Fruit fly (Drosophila melanogaster) whole organism, embryonic: ENCODE data around the gene Efr.

Experiments used
- Atf6 ChIP-seq: fragments of 200-800 bp; sonication (Bioruptor generic); IDR thresholded peaks from 2 replicates; pipeline ENCODE4 v1.3.6; 2022; ENCODE audit warnings: missing biosample characterization, missing genetic modification characterization
- BtbVII ChIP-seq: fragments of 200-800 bp; sonication (Bioruptor generic); optimal IDR thresholded peaks from 3 replicates; lab custom pipeline; 2017; ENCODE audit warnings: missing biosample characterization, mild to moderate bottlenecking, missing genetic modification characterization
- C15 ChIP-seq: fragments of 200-800 bp; sonication (Bioruptor generic); IDR thresholded peaks from 3 replicates; pipeline ENCODE4 v1.3.6; 2022; ENCODE audit warnings: missing biosample characterization, missing genetic modification characterization
- CG11560 ChIP-seq: fragments of 200-800 bp; sonication (Bioruptor generic); IDR thresholded peaks from 3 replicates; pipeline ENCODE4 v1.3.6; 2022; ENCODE audit warnings: missing biosample characterization, missing genetic modification characterization
- CG12744 ChIP-seq: fragments of 200-800 bp; sonication (Bioruptor generic); optimal IDR thresholded peaks from 2 replicates; lab custom pipeline; 2016; ENCODE audit warnings: missing biosample characterization, missing genetic modification characterization
- CG13123 ChIP-seq: fragments of 200-800 bp; sonication (Bioruptor generic); optimal IDR thresholded peaks from 2 replicates; lab custom pipeline; 2016; ENCODE audit warnings: missing biosample characterization, missing genetic modification characterization
- CG13624 ChIP-seq: fragments of 200-800 bp; sonication (Bioruptor generic); optimal IDR thresholded peaks from 2 replicates; lab custom pipeline; 2016; ENCODE audit warnings: missing biosample characterization, missing genetic modification characterization
- CG13775 ChIP-seq: fragments of 200-800 bp; sonication (Bioruptor generic); optimal IDR thresholded peaks from 3 replicates; lab custom pipeline; 2017; ENCODE audit warnings: missing biosample characterization, mild to moderate bottlenecking, missing genetic modification characterization
- CG14667 ChIP-seq: fragments of 200-800 bp; sonication (Bioruptor generic); IDR thresholded peaks from 2 replicates; pipeline ENCODE4 v1.3.6; 2022; ENCODE audit warnings: missing biosample characterization, missing genetic modification characterization
- CG16779 ChIP-seq: fragments of 200-800 bp; sonication (Bioruptor generic); IDR thresholded peaks from 2 replicates; pipeline ENCODE4 v1.3.6; 2022; ENCODE audit warnings: missing biosample characterization, missing genetic modification characterization
- CG18262 ChIP-seq: fragments of 200-800 bp; optimal IDR thresholded peaks from 3 replicates; lab custom pipeline; 2019; ENCODE audit warnings: missing biosample characterization, mild to moderate bottlenecking, missing genetic modification characterization, moderate library complexity
- CG30403 ChIP-seq: fragments of 200-800 bp; sonication (Bioruptor generic); optimal IDR thresholded peaks from 3 replicates; lab custom pipeline; 2016; ENCODE audit warnings: missing biosample characterization, missing genetic modification characterization
- CG34376 ChIP-seq: fragments of 200-800 bp; sonication (Bioruptor generic); optimal IDR thresholded peaks from 2 replicates; lab custom pipeline; 2018; ENCODE audit warnings: missing biosample characterization, mild to moderate bottlenecking, missing genetic modification characterization
- CG3847 ChIP-seq: fragments of 200-800 bp; sonication (Bioruptor generic); IDR thresholded peaks from 2 replicates; pipeline ENCODE4 v1.3.6; 2022; ENCODE audit warnings: missing biosample characterization, missing genetic modification characterization
- CG6854 ChIP-seq: fragments of 200-800 bp; sonication (Bioruptor generic); optimal IDR thresholded peaks from 3 replicates; lab custom pipeline; 2017; ENCODE audit warnings: missing biosample characterization, mild to moderate bottlenecking, missing genetic modification characterization
- CG8089 ChIP-seq: fragments of 200-800 bp; sonication (Bioruptor generic); optimal IDR thresholded peaks from 3 replicates; lab custom pipeline; 2016; ENCODE audit warnings: missing biosample characterization, missing genetic modification characterization
- CG8924 ChIP-seq: fragments of 200-800 bp; optimal IDR thresholded peaks from 3 replicates; lab custom pipeline; 2019; ENCODE audit warnings: missing biosample characterization, mild to moderate bottlenecking, missing genetic modification characterization, moderate library complexity
- CG8944 ChIP-seq: fragments of 200-800 bp; sonication (Bioruptor generic); optimal IDR thresholded peaks from 3 replicates; lab custom pipeline; 2016; ENCODE audit warnings: missing biosample characterization, missing genetic modification characterization
- D ChIP-seq, 2 experiments: fragments of 200-800 bp in 1 of 2; fragments of >200 bp in 1 of 2; sonication (Bioruptor generic) in 1 of 2; optimal IDR thresholded peaks; 2 replicates in 1 of 2; 3 replicates in 1 of 2; lab custom pipeline; 2017; ENCODE audit warnings: mild to moderate bottlenecking in 1 of 2, missing biosample characterization in 1 of 2, missing genetic modification characterization in 1 of 2, missing genetic modification reagents in 1 of 2
- Dref ChIP-seq: fragments of 200-800 bp; sonication (Bioruptor generic); IDR thresholded peaks from 2 replicates; pipeline ENCODE4 v1.3.6; 2022; ENCODE audit warnings: missing biosample characterization, missing genetic modification characterization
- E2f2 ChIP-seq: fragments of 200-800 bp; sonication (Bioruptor generic); IDR thresholded peaks from 2 replicates; pipeline ENCODE4 v1.3.6; 2022; ENCODE audit warnings: missing biosample characterization, missing genetic modification characterization
- Eip74EF ChIP-seq, 2 experiments: fragments of 200-800 bp in 1 of 2; fragments of >200 bp in 1 of 2; sonication (Bioruptor generic) in 1 of 2; optimal IDR thresholded peaks; 2 replicates each; lab custom pipeline; 2017 to 2019; ENCODE audit warnings: missing biosample characterization in 2 of 2, missing genetic modification characterization in 2 of 2, mild to moderate bottlenecking in 1 of 2, moderate library complexity in 1 of 2
- Fer2 ChIP-seq: fragments of 200-800 bp; sonication (Bioruptor generic); optimal IDR thresholded peaks from 2 replicates; lab custom pipeline; 2018; ENCODE audit warnings: missing biosample characterization, mild to moderate bottlenecking, missing genetic modification characterization, moderate library complexity
- H2.0 ChIP-seq: fragments of 200-800 bp; sonication (Bioruptor generic); IDR thresholded peaks from 2 replicates; pipeline ENCODE4 v1.3.6; 2022; ENCODE audit warnings: missing biosample characterization, missing genetic modification characterization
- HLH4C ChIP-seq: fragments of 200-800 bp; sonication (Bioruptor generic); IDR thresholded peaks from 3 replicates; pipeline ENCODE4 v1.3.6; 2022; ENCODE audit warnings: missing biosample characterization, missing genetic modification characterization; ENCODE audit not compliant: partially characterized antibody
- Hand ChIP-seq: fragments of 200-800 bp; sonication (Bioruptor generic); optimal IDR thresholded peaks from 2 replicates; lab custom pipeline; 2017; ENCODE audit warnings: mild to moderate bottlenecking, missing biosample characterization, missing genetic modification reagents, missing genetic modification characterization
- Hr39 ChIP-seq: fragments of >200 bp; optimal IDR thresholded peaks from 2 replicates; lab custom pipeline; 2017
- MTF-1 ChIP-seq: fragments of 200-800 bp; sonication (Bioruptor generic); optimal IDR thresholded peaks from 2 replicates; lab custom pipeline; 2018; ENCODE audit warnings: missing biosample characterization, mild to moderate bottlenecking, missing genetic modification characterization, borderline replicate concordance
- Neu2 ChIP-seq: fragments of 200-800 bp; sonication (Bioruptor generic); optimal IDR thresholded peaks from 3 replicates; lab custom pipeline; 2016; ENCODE audit warnings: missing biosample characterization, missing genetic modification characterization, borderline replicate concordance
- Nf-YA ChIP-seq: fragments of 200-800 bp; sonication (Bioruptor generic); IDR thresholded peaks from 2 replicates; pipeline ENCODE4 v1.3.6; 2022; ENCODE audit warnings: missing biosample characterization, missing genetic modification characterization
- Rfx ChIP-seq: fragments of 200-800 bp; sonication (Bioruptor generic); IDR thresholded peaks from 2 replicates; pipeline ENCODE4 v1.3.6; 2022; ENCODE audit warnings: missing biosample characterization, missing genetic modification characterization
- Stat92E ChIP-seq, 3 experiments: fragments of >200 bp in 2 of 3; fragments of 200-800 bp in 1 of 3; sonication (Bioruptor generic) in 1 of 3; optimal IDR thresholded peaks; 2 replicates each; lab custom pipeline; 2017 to 2019; ENCODE audit warnings: missing biosample characterization in 3 of 3, missing genetic modification characterization in 3 of 3, mild to moderate bottlenecking in 1 of 3, moderate library complexity in 1 of 3
- ato ChIP-seq: fragments of 200-800 bp; sonication (Bioruptor generic); IDR thresholded peaks from 2 replicates; pipeline ENCODE4 v1.3.6; 2022; ENCODE audit warnings: missing biosample characterization, missing genetic modification characterization; ENCODE audit not compliant: partially characterized antibody
- crc ChIP-seq: fragments of 200-800 bp; sonication (Bioruptor generic); optimal IDR thresholded peaks from 2 replicates; lab custom pipeline; 2016; ENCODE audit warnings: missing biosample characterization, missing genetic modification characterization
- croc ChIP-seq: fragments of 200-800 bp; sonication (Bioruptor generic); conservative IDR thresholded peaks from 3 replicates; pipeline ENCODE4 v1.3.6; 2022; ENCODE audit warnings: missing biosample characterization, missing genetic modification characterization
- dpn ChIP-seq, 2 experiments: fragments of 200-800 bp; sonication (Bioruptor generic); optimal IDR thresholded peaks; 3 replicates each; lab custom pipeline; 2016; ENCODE audit warnings: missing biosample characterization in 2 of 2, missing genetic modification characterization in 2 of 2
- gsb ChIP-seq: fragments of 200-800 bp; sonication (Bioruptor generic); IDR thresholded peaks from 2 replicates; pipeline ENCODE4 v1.3.6; 2022; ENCODE audit warnings: missing biosample characterization, missing genetic modification characterization
- gt ChIP-seq: fragments of 200-800 bp; sonication (Bioruptor generic); IDR thresholded peaks from 2 replicates; pipeline ENCODE4 v1.3.6; 2022; ENCODE audit warnings: missing biosample characterization, missing genetic modification characterization
- klu ChIP-seq: fragments of 200-800 bp; sonication (Bioruptor generic); IDR thresholded peaks from 2 replicates; pipeline ENCODE4 v1.3.6; 2022; ENCODE audit warnings: missing biosample characterization, missing genetic modification characterization
- lab ChIP-seq: fragments of 200-800 bp; sonication (Bioruptor generic); optimal IDR thresholded peaks from 3 replicates; lab custom pipeline; 2017; ENCODE audit warnings: missing biosample characterization, missing genetic modification characterization, mild to moderate bottlenecking, moderate library complexity, missing genetic modification reagents
- luna ChIP-seq: fragments of 200-800 bp; sonication (Bioruptor generic); optimal IDR thresholded peaks from 2 replicates; lab custom pipeline; 2016; ENCODE audit warnings: missing biosample characterization, missing genetic modification characterization
- mld ChIP-seq: fragments of 200-800 bp; sonication (Bioruptor generic); IDR thresholded peaks from 3 replicates; pipeline ENCODE4 v1.3.6; 2022; ENCODE audit warnings: missing biosample characterization, missing genetic modification characterization; ENCODE audit not compliant: partially characterized antibody
- schlank ChIP-seq: fragments of 200-800 bp; sonication (Bioruptor generic); optimal IDR thresholded peaks from 2 replicates; lab custom pipeline; 2018; ENCODE audit warnings: missing biosample characterization, mild to moderate bottlenecking, missing genetic modification characterization
- sd ChIP-seq: fragments of 200-800 bp; sonication (Bioruptor generic); optimal IDR thresholded peaks from 3 replicates; lab custom pipeline; 2018; ENCODE audit warnings: missing biosample characterization, mild to moderate bottlenecking, missing genetic modification characterization, moderate library complexity
- ssp ChIP-seq: fragments of 200-800 bp; sonication (Bioruptor generic); IDR thresholded peaks from 2 replicates; pipeline ENCODE4 v1.3.6; 2022; ENCODE audit warnings: missing biosample characterization, missing genetic modification characterization
- stc ChIP-seq: fragments of 200-800 bp; sonication (Bioruptor generic); IDR thresholded peaks from 2 replicates; pipeline ENCODE4 v1.3.6; 2022; ENCODE audit warnings: missing biosample characterization, missing genetic modification characterization
- toy ChIP-seq: fragments of 200-800 bp; sonication (Bioruptor generic); IDR thresholded peaks from 2 replicates; pipeline ENCODE4 v1.3.6; 2022; ENCODE audit warnings: missing biosample characterization, missing genetic modification characterization
- vfl ChIP-seq: fragments of 200-800 bp; sonication (Bioruptor generic); optimal IDR thresholded peaks from 2 replicates; lab custom pipeline; 2016; ENCODE audit warnings: missing biosample characterization, missing genetic modification characterization
- zfh1 ChIP-seq: fragments of 200-800 bp; sonication (Bioruptor generic); IDR thresholded peaks from 3 replicates; pipeline ENCODE4 v1.3.6; 2022; ENCODE audit warnings: missing biosample characterization, missing genetic modification characterization

Efr gene

dm6 chrX:6263614-6264130, 43.9 kb downstream of the Efr start (continued):
- TF ChIP-seq ato (GFP tag; lab: Robert Waterston, UW) (no peak), CG6854 (GFP tag; lab: Kevin White, UChicago) (peak; percentile 83), dpn (GFP tag; optimal IDR thresholded peaks at IDR 0.05; lab: Kevin White, UChicago) (peak; percentile 42 to 63), CG18262 (peak; percentile 81), stc (GFP tag; lab: Robert Waterston, UW) (peak; percentile 64), croc (peak; percentile 42; the same call in 1 of the 3 replicates), sd (tag; lab: Kevin White, UChicago) (peak; percentile 97), D (optimal IDR thresholded peaks at IDR 0.05; lab: Kevin White, UChicago) (no peak), D (GFP tag; optimal IDR thresholded peaks at IDR 0.05; lab: Kevin White, UChicago) (peak; percentile 74), CG8089 (GFP tag; lab: Kevin White, UChicago) (no peak), ssp (peak; percentile 37; the same call in 1 of the 2 replicates), HLH4C (GFP tag; lab: Robert Waterston, UW) (no peak), lab (GFP tag; lab: Kevin White, UChicago) (peak; percentile 90), Hr39 (lab: Kevin White, UChicago) (no peak), C15 (GFP tag; lab: Robert Waterston, UW) (no peak), CG16779 (GFP tag; lab: Robert Waterston, UW) (no peak), Hand (GFP tag; lab: Kevin White, UChicago) (peak; percentile 72), CG12744 (peak; percentile 49), luna (no peak), vfl (GFP tag; lab: Kevin White, UChicago) (peak; percentile 30), Rfx (GFP tag; lab: Robert Waterston, UW) (peak; percentile 65), zfh1 (0 out of 3 replicates have a peak, but pooled peaks have one; percentile 37), Neu2 (GFP tag; lab: Kevin White, UChicago) (no peak), E2f2 (GFP tag; lab: Robert Waterston, UW) (peak; percentile 42; the same call in 1 of the 2 replicates), CG34376 (GFP tag; lab: Kevin White, UChicago) (peak; percentile 84), CG14667 (peak; percentile 34; the same call in 1 of the 2 replicates), Nf-YA (GFP tag; lab: Robert Waterston, UW) (peak; percentile 48; the same call in 1 of the 2 replicates), gsb (GFP tag; lab: Robert Waterston, UW) (peak; percentile 65), CG13624 (GFP tag; lab: Kevin White, UChicago) (peak; percentile 49), CG13775 (GFP tag; lab: Kevin White, UChicago) (peak; percentile 70), CG11560 (0 out of 3 replicates have a peak, but pooled peaks have one; percentile 41), mld (GFP tag; lab: Robert Waterston, UW) (no peak), MTF-1 (GFP tag; lab: Kevin White, UChicago) (no peak), crc (GFP tag; lab: Kevin White, UChicago) (peak; percentile 43), gt (no peak), BtbVII (peak; percentile 89), schlank (tag; lab: Kevin White, UChicago) (peak; percentile 72), H2.0 (GFP tag; lab: Robert Waterston, UW) (peak; percentile 29; the same call in 1 of the 2 replicates), CG8924 (peak; percentile 79), Fer2 (tag; lab: Kevin White, UChicago) (peak; percentile 13), CG3847 (GFP tag; lab: Robert Waterston, UW) (peak; percentile 67), toy (GFP tag; lab: Robert Waterston, UW) (0 out of 2 replicates have a peak, but pooled peaks have one; percentile 6), CG30403 (GFP tag; lab: Kevin White, UChicago) (peak; percentile 77), Eip74EF (GFP tag; optimal IDR thresholded peaks at IDR 0.05; lab: Kevin White, UChicago) (peak in 1 of 2 experiments; percentile 82), Atf6 (peak; percentile 84), CG8944 (no peak), CG13123 (GFP tag; lab: Kevin White, UChicago) (no peak), Stat92E (GFP tag; optimal IDR thresholded peaks at IDR 0.05; lab: Kevin White, UChicago) (no peak), Dref (GFP tag; lab: Robert Waterston, UW) (no peak), klu (GFP tag; lab: Robert Waterston, UW) (0 out of 2 replicates have a peak, but pooled peaks have one; percentile 49)
